Worm (Caenorhabditis elegans) whole organism, L4 larva: ENCODE measurements around the gene D2045.5.

Experiments
- D1046.2 ChIP-seq: fragments of 200-800 bp; sonication (Bioruptor generic); IDR thresholded peaks from 2 replicates; pipeline ENCODE4 v1.3.6; 2022; ENCODE audit warnings: missing genetic modification characterization, missing compliant biosample characterization
- F10B5.3 ChIP-seq: sonication (generic microtip); optimal IDR thresholded peaks from 2 replicates; lab custom pipeline; 2016; ENCODE audit warnings: mild to moderate bottlenecking, missing genetic modification characterization, missing compliant biosample characterization
- F37D6.2 ChIP-seq: sonication (generic microtip); optimal IDR thresholded peaks from 2 replicates; lab custom pipeline; 2016; ENCODE audit warnings: mild to moderate bottlenecking, missing genetic modification characterization, missing compliant biosample characterization
- F44E2.7 ChIP-seq: fragments of 200-800 bp; sonication (Bioruptor generic); IDR thresholded peaks from 2 replicates; pipeline ENCODE4 v2.1.2; 2022; ENCODE audit warnings: missing genetic modification characterization, missing compliant biosample characterization
- F49E8.2 ChIP-seq: sonication (generic microtip); optimal IDR thresholded peaks from 2 replicates; lab custom pipeline; 2016; ENCODE audit warnings: missing compliant biosample characterization, mild to moderate bottlenecking, missing genetic modification characterization, borderline replicate concordance
- R02D3.7 ChIP-seq: fragments of 150-350 bp; sonication (generic microtip); optimal IDR thresholded peaks from 3 replicates; lab custom pipeline; 2014; ENCODE audit warnings: missing biosample characterization, missing genetic modification characterization
- Y105C5A.15 ChIP-seq: fragments of 200-800 bp; sonication (Bioruptor generic); IDR thresholded peaks from 2 replicates; pipeline ENCODE4 v1.3.6; 2022; ENCODE audit warnings: missing genetic modification characterization, missing compliant biosample characterization
- Y5F2A.4 ChIP-seq: fragments of 200-800 bp; sonication (Bioruptor generic); optimal IDR thresholded peaks from 2 replicates; lab custom pipeline; 2018; ENCODE audit warnings: mild to moderate bottlenecking, missing genetic modification characterization, missing compliant biosample characterization
- ZK337.2 ChIP-seq: fragments of 200-800 bp; sonication (Bioruptor generic); IDR thresholded peaks from 2 replicates; pipeline ENCODE4 v1.3.6; 2022; ENCODE audit warnings: missing genetic modification reagents, missing genetic modification characterization, missing compliant biosample characterization
- ama-1 ChIP-seq: fragments of 150-350 bp; optimal IDR thresholded peaks from 2 replicates; lab custom pipeline; 2014; ENCODE audit warnings: inconsistent platforms, mixed read lengths
- arid-1 ChIP-seq: fragments of 200-800 bp; sonication (Bioruptor generic); conservative IDR thresholded peaks from 2 replicates; pipeline ENCODE4 v1.3.6; 2022; ENCODE audit warnings: missing genetic modification reagents, missing genetic modification characterization, missing compliant biosample characterization
- ceh-20 ChIP-seq: fragments of 200-800 bp; sonication (Bioruptor generic); IDR thresholded peaks from 2 replicates; pipeline ENCODE4 v1.3.6; 2022; ENCODE audit warnings: missing genetic modification reagents, missing genetic modification characterization, missing compliant biosample characterization
- ceh-82 ChIP-seq: sonication (generic microtip); optimal IDR thresholded peaks from 2 replicates; lab custom pipeline; 2017; ENCODE audit warnings: missing biosample characterization, missing genetic modification characterization
- ctbp-1 ChIP-seq: fragments of 200-800 bp; sonication (Bioruptor generic); IDR thresholded peaks from 2 replicates; pipeline ENCODE4 v1.3.6; 2022; ENCODE audit warnings: missing genetic modification reagents, missing genetic modification characterization, missing compliant biosample characterization
- daf-16 ChIP-seq, 3 experiments: sonication (generic microtip); optimal IDR thresholded peaks; 2 replicates each; lab custom pipeline; 2016 to 2017; ENCODE audit warnings: missing genetic modification characterization in 3 of 3, missing genetic modification reagents in 3 of 3, mild to moderate bottlenecking in 2 of 3, missing compliant biosample characterization in 2 of 3, missing biosample characterization in 1 of 3, moderate library complexity in 1 of 3
- daf-19 ChIP-seq: fragments of 200-800 bp; sonication (Bioruptor generic); conservative IDR thresholded peaks from 2 replicates; pipeline ENCODE4 v1.3.6; 2022; ENCODE audit warnings: missing genetic modification characterization, missing compliant biosample characterization
- dmd-9 ChIP-seq: fragments of 200-800 bp; sonication (Bioruptor generic); IDR thresholded peaks from 2 replicates; pipeline ENCODE4 v1.3.6; 2022; ENCODE audit warnings: missing genetic modification reagents, missing genetic modification characterization, missing compliant biosample characterization
- duxl-1 ChIP-seq: sonication (generic microtip); optimal IDR thresholded peaks from 2 replicates; lab custom pipeline; 2016; ENCODE audit warnings: mild to moderate bottlenecking, missing genetic modification characterization, moderate library complexity, missing compliant biosample characterization; ENCODE audit not compliant: poor library complexity
- dve-1 ChIP-seq: sonication (generic microtip); optimal IDR thresholded peaks from 2 replicates; lab custom pipeline; 2017; ENCODE audit warnings: antibody characterized with exemption, mild to moderate bottlenecking, missing genetic modification characterization, missing compliant biosample characterization; ENCODE audit not compliant: insufficient read depth
- egl-27 ChIP-seq: sonication (generic microtip); optimal IDR thresholded peaks from 3 replicates; lab custom pipeline; 2017; ENCODE audit warnings: missing biosample characterization, missing genetic modification reagents, missing genetic modification characterization
- egl-43 ChIP-seq: fragments of 200-800 bp; sonication (Bioruptor generic); IDR thresholded peaks from 2 replicates; pipeline ENCODE4 v1.3.6; 2022; ENCODE audit warnings: missing genetic modification reagents, missing genetic modification characterization, missing compliant biosample characterization
- gei-8 ChIP-seq: fragments of 200-800 bp; sonication (Bioruptor generic); optimal IDR thresholded peaks from 2 replicates; lab custom pipeline; 2018; ENCODE audit warnings: mild to moderate bottlenecking, missing genetic modification characterization, missing compliant biosample characterization
- hif-1 ChIP-seq, 2 experiments: sonication (generic microtip); optimal IDR thresholded peaks; 2 replicates each; lab custom pipeline; 2016 to 2017; ENCODE audit warnings: missing compliant biosample characterization in 2 of 2, missing genetic modification characterization in 2 of 2, missing genetic modification reagents in 2 of 2, missing genotype in 2 of 2, mild to moderate bottlenecking in 1 of 2
- hlh-30 ChIP-seq: sonication (generic microtip); optimal IDR thresholded peaks from 2 replicates; lab custom pipeline; 2017; ENCODE audit warnings: antibody characterized with exemption, mild to moderate bottlenecking, missing genetic modification characterization, missing compliant biosample characterization; ENCODE audit not compliant: insufficient read depth
- hmg-1.1 ChIP-seq: fragments of 200-800 bp; sonication (Bioruptor generic); IDR thresholded peaks from 2 replicates; pipeline ENCODE4 v1.3.6; 2022; ENCODE audit warnings: missing genetic modification reagents, missing genetic modification characterization, missing compliant biosample characterization
- jun-1 ChIP-seq: fragments of 150-350 bp; optimal IDR thresholded peaks from 2 replicates; lab custom pipeline; 2014; ENCODE audit warnings: missing biosample characterization, missing genetic modification reagents, missing genetic modification characterization
- lim-7 ChIP-seq: fragments of 200-800 bp; sonication (Bioruptor generic); IDR thresholded peaks from 2 replicates; pipeline ENCODE4 v1.3.6; 2022; ENCODE audit warnings: missing genetic modification characterization, missing compliant biosample characterization
- lin-15B ChIP-seq: fragments of 150-350 bp; sonication (generic microtip); optimal IDR thresholded peaks from 3 replicates; lab custom pipeline; 2014; ENCODE audit warnings: missing biosample characterization, missing genetic modification characterization
- lin-38 ChIP-seq: fragments of 200-800 bp; sonication (Bioruptor generic); IDR thresholded peaks from 2 replicates; pipeline ENCODE4 v1.3.6; 2022; ENCODE audit warnings: missing genetic modification reagents, missing genetic modification characterization, missing compliant biosample characterization
- lsy-2 ChIP-seq, 2 experiments: fragments of 150-350 bp in 1 of 2; sonication (generic microtip) in 1 of 2; optimal IDR thresholded peaks; 2 replicates each; lab custom pipeline; 2014 to 2017; ENCODE audit warnings: missing biosample characterization in 2 of 2, missing genetic modification characterization in 2 of 2
- madf-9 ChIP-seq: fragments of 200-800 bp; sonication (Bioruptor generic); conservative IDR thresholded peaks from 2 replicates; pipeline ENCODE4 v1.3.6; 2022; ENCODE audit warnings: missing genetic modification reagents, missing genetic modification characterization, missing compliant biosample characterization
- mdt-29 ChIP-seq: fragments of 200-800 bp; sonication (Bioruptor generic); IDR thresholded peaks from 2 replicates; pipeline ENCODE4 v1.3.6; 2022; ENCODE audit warnings: missing genetic modification reagents, missing genetic modification characterization, missing compliant biosample characterization
- mes-2 ChIP-seq: sonication (generic microtip); optimal IDR thresholded peaks from 2 replicates; lab custom pipeline; 2016; ENCODE audit warnings: missing genotype, mild to moderate bottlenecking, missing genetic modification characterization, missing compliant biosample characterization; ENCODE audit not compliant: poor library complexity, severe bottlenecking
- nhr-237 ChIP-seq: sonication (generic microtip); optimal IDR thresholded peaks from 2 replicates; lab custom pipeline; 2017; ENCODE audit warnings: missing biosample characterization, missing genetic modification characterization
- nhr-48 ChIP-seq: sonication (generic microtip); optimal IDR thresholded peaks from 2 replicates; lab custom pipeline; 2016; ENCODE audit warnings: mild to moderate bottlenecking, missing genetic modification characterization, missing compliant biosample characterization
- nhr-77 ChIP-seq: fragments of 150-350 bp; optimal IDR thresholded peaks from 2 replicates; lab custom pipeline; 2014; ENCODE audit warnings: missing biosample characterization, missing genetic modification characterization
- rbr-2 ChIP-seq: sonication (generic microtip); optimal IDR thresholded peaks from 2 replicates; lab custom pipeline; 2016; ENCODE audit warnings: missing genotype, missing genetic modification characterization, missing compliant biosample characterization
- set-16 ChIP-seq: fragments of 200-800 bp; sonication (Bioruptor generic); IDR thresholded peaks from 2 replicates; pipeline ENCODE4 v1.3.6; 2022; ENCODE audit warnings: missing genetic modification reagents, missing genetic modification characterization, missing compliant biosample characterization
- snpc-1.2 ChIP-seq: fragments of 200-800 bp; sonication (Bioruptor generic); IDR thresholded peaks from 2 replicates; pipeline ENCODE4 v1.3.6; 2022; ENCODE audit warnings: missing genetic modification reagents, missing genetic modification characterization, missing compliant biosample characterization
- spr-3 ChIP-seq: fragments of 200-800 bp; sonication (Bioruptor generic); optimal IDR thresholded peaks from 2 replicates; lab custom pipeline; 2018; ENCODE audit warnings: mild to moderate bottlenecking, missing genetic modification characterization, missing compliant biosample characterization
- tra-1 ChIP-seq: fragments of 200-800 bp; sonication (Bioruptor generic); IDR thresholded peaks from 2 replicates; pipeline ENCODE4 v1.3.6; 2022; ENCODE audit warnings: missing genetic modification reagents, missing genetic modification characterization, missing compliant biosample characterization
- unc-130 ChIP-seq: sonication (generic microtip); optimal IDR thresholded peaks from 2 replicates; lab custom pipeline; 2016; ENCODE audit warnings: missing genetic modification reagents, missing genetic modification characterization, missing compliant biosample characterization
- unc-39 ChIP-seq: sonication (generic microtip); optimal IDR thresholded peaks from 2 replicates; lab custom pipeline; 2017; ENCODE audit warnings: missing biosample characterization, missing genetic modification characterization
- unc-62 ChIP-seq, 3 experiments: fragments of 150-350 bp in 1 of 3; sonication (generic microtip); optimal IDR thresholded peaks in 2 of 3; peaks in 1 of 3; 1 replicate in 1 of 3; 2 replicates in 2 of 3; lab custom pipeline; 2014 to 2017; ENCODE audit warnings: missing biosample characterization in 3 of 3, missing genetic modification characterization in 3 of 3, missing genetic modification reagents in 3 of 3, missing genotype in 1 of 3
- vab-7 ChIP-seq: fragments of 200-800 bp; sonication (Bioruptor generic); IDR thresholded peaks from 2 replicates; pipeline ENCODE4 v1.3.6; 2022; ENCODE audit warnings: missing genetic modification reagents, missing genetic modification characterization, missing compliant biosample characterization
- zfp-3 ChIP-seq: fragments of 200-800 bp; sonication (Bioruptor generic); conservative IDR thresholded peaks from 2 replicates; pipeline ENCODE4 v1.3.6; 2022; ENCODE audit warnings: missing genetic modification reagents, missing genetic modification characterization, missing compliant biosample characterization

Gene D2045.5

DNA sequence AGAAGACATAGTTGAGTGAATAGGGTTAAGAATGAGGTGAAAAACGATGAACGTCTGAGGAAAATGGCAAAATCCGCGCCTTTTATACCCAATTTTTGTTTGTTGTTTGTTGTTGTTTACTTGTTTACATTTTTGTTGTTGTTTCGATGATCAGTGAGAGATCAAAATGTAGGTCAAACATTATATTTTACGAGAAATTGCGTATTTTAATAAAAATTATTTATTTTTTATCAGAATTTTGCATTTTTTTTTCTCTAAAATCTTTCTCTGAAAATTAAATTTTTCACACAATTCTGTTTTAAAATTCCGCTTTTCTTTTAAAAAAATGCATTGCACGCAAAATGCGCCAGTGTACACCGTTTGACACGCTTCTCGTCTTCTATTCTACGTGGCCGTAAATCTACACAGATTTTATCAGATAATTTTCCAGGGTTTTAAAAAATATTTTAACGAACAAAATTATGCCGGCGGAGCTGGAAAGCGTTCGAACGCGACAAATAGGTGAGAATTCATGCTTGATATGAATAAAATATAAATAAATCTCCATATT is 37.4 kb upstream of the D2045.5 start, which contains the start of the genes sip-1 and sly-1 (continued):
- TF ChIP-seq ceh-20, result no peak
- TF ChIP-seq ama-1, result no peak
- no peak for TF ChIP-seq spr-3
- no peak for TF ChIP-seq lim-7 (GFP tag; lab: Robert Waterston, UW)
- no peak for TF ChIP-seq Y105C5A.15
- TF ChIP-seq hmg-1.1 (GFP tag; lab: Robert Waterston, UW), result peak; percentile 55
- TF ChIP-seq ZK337.2 (GFP tag; lab: Robert Waterston, UW), result no peak
- TF ChIP-seq, all 104 proteins: peak for 26

DNA sequence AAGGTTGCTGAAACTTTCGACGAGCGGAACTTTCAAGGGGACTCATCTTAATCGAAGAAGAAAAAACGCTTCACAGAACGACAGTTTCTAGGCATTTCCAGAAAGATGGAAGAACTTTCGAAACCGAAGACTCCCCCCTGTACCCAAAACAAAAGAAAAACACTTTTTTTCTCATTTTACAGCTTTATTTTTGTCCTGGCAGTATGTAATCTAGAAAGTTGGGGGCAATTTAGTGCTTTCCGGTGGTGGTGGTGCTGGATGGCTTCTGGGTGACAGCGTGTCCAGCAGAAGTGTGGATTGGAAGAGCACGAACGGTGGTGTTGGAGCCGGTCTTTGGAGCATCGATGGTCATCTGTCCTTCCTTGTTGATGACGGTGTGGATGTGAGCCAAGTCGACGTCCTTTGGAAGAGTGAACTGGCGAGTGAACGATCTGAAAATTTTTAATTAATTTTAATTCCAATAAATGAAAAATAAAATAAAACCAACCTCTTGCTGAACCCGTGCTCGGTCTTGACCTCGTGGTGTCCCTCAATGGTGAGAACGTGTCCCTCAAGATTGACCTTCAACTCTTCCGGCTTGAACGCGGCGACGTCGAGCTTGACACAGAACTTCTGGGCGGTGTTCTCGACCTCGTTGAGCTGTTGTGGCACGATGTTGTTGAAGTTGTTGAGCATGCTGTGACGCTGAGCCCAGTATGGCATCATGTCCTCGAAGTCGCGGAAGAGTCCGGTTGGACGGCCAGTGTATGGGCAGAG is 36.7 kb upstream of the D2045.5 start:
- 0 out of 2 replicates have a peak, but pooled peaks have one; percentile 28 for TF ChIP-seq ctbp-1
- TF ChIP-seq dve-1 (tag; lab: Kevin White, UChicago), result no peak
- 0 out of 2 replicates have a peak, but pooled peaks have one; percentile 7 for TF ChIP-seq daf-19 (GFP tag; lab: Robert Waterston, UW)
- peak; percentile 79 for TF ChIP-seq lin-38 (GFP tag; lab: Robert Waterston, UW)
- no peak for TF ChIP-seq madf-9 (GFP tag; lab: Robert Waterston, UW)
- 0 out of 2 replicates have a peak, but pooled peaks have one; percentile 28 for TF ChIP-seq arid-1 (GFP tag; lab: Robert Waterston, UW)
- TF ChIP-seq ceh-82, result no peak
- peak; percentile 56 for TF ChIP-seq ama-1
- TF ChIP-seq nhr-237, result no peak
- TF ChIP-seq nhr-48 (tag; lab: Kevin White, UChicago), result no peak
- no peak for TF ChIP-seq egl-27
- TF ChIP-seq egl-43, result peak; percentile 20; the same call in 1 of the 2 replicates
- no peak for TF ChIP-seq R02D3.7 (tag; lab: Kevin White, UChicago)
- TF ChIP-seq set-16, result peak; percentile 33; the same call in 1 of the 2 replicates
- peak; percentile 83 for TF ChIP-seq unc-130 (GFP tag; lab: Kevin White, UChicago)
- TF ChIP-seq unc-39, result no peak
- TF ChIP-seq mes-2 (tag; lab: Kevin White, UChicago), result peak; percentile 13
- TF ChIP-seq jun-1, result no peak
- no peak for TF ChIP-seq duxl-1 (tag; lab: Kevin White, UChicago)
- peak; percentile 1 for TF ChIP-seq Y5F2A.4 (GFP tag; lab: Kevin White, UChicago)
- TF ChIP-seq snpc-1.2, result peak; percentile 57
- no peak; the same call in 1 of the 2 replicates for TF ChIP-seq F44E2.7
- peak; percentile 26 for TF ChIP-seq gei-8
- TF ChIP-seq hif-1 (tag; optimal IDR thresholded peaks at IDR 0.05; lab: Kevin White, UChicago), result no peak
- TF ChIP-seq unc-62 (GFP tag; optimal IDR thresholded peaks at IDR 0.05 in 1 of 2; lab: Kevin White, UChicago), result no peak
- TF ChIP-seq unc-62 (tag; optimal IDR thresholded peaks at IDR 0.05; lab: Kevin White, UChicago), result no peak
- TF ChIP-seq F49E8.2 (tag; lab: Kevin White, UChicago), result peak; percentile 54

DNA sequence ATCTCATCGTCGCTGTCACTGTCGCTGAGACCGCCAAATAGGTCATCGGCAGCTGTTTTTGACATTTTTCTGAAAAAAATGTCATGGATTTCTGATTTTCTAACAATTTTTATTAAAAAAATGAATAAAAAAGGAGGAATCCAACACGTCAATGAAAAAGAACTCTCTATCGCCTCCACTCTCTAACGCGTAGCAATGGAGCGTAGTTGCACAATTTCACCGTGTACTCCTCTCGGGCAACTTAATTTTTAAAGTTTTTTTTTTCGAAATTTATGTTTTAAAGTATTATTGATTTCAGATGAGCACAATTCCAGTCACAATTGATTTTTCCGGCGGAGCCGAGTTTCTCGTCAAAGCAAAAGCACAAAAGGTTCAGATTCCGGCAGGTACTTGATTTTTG is 35.8 kb upstream of the D2045.5 start, which contains the start of the genes taf-11.3 and urm-1:
taf-11.3 (minus strand) TSS at position 69 of the 400 bp plus-strand sequence.
urm-1 (plus strand) TSS at position 299 of the 400 bp plus-strand sequence.
- TF ChIP-seq nhr-77 (tag; lab: Kevin White, UChicago) (peak; percentile 70), lsy-2 (tag; optimal IDR thresholded peaks at IDR 0.05; lab: Kevin White, UChicago) (peak in 1 of 2 experiments; percentile 93), mdt-29 (GFP tag; lab: Robert Waterston, UW) (no peak), lin-38 (GFP tag; lab: Robert Waterston, UW) (peak; percentile 96), hmg-1.1 (GFP tag; lab: Robert Waterston, UW) (peak; percentile 52), F10B5.3 (tag; lab: Kevin White, UChicago) (no peak), hlh-30 (tag; lab: Kevin White, UChicago) (peak; percentile 30), dmd-9 (no peak), tra-1 (GFP tag; lab: Robert Waterston, UW) (no peak), vab-7 (GFP tag; lab: Robert Waterston, UW) (no peak), arid-1 (GFP tag; lab: Robert Waterston, UW) (0 out of 2 replicates have a peak, but pooled peaks have one; percentile 30), daf-16 (GFP tag; optimal IDR thresholded peaks at IDR 0.05; lab: Kevin White, UChicago) (no peak), daf-16 (tag; optimal IDR thresholded peaks at IDR 0.05; lab: Kevin White, UChicago) (peak; percentile 40), lin-15B (tag; lab: Kevin White, UChicago) (peak; percentile 37), D1046.2 (GFP tag; lab: Robert Waterston, UW) (no peak), F37D6.2 (peak; percentile 6), rbr-2 (tag; lab: Kevin White, UChicago) (peak; percentile 32), zfp-3 (GFP tag; lab: Robert Waterston, UW) (no peak)
